Fruit fly (Drosophila melanogaster) whole organism, embryonic: ENCODE measurements around the gene CG43346.

Experiments
- CG10654 ChIP-seq: fragments of 200-800 bp; sonication (Bioruptor generic); optimal IDR thresholded peaks from 2 replicates; lab custom pipeline; 2016; ENCODE audit warnings: missing biosample characterization, missing genetic modification characterization
- CG11456 ChIP-seq: fragments of 200-800 bp; sonication (Bioruptor generic); IDR thresholded peaks from 3 replicates; pipeline ENCODE4 v1.3.6; 2022; ENCODE audit warnings: missing biosample characterization, missing genetic modification characterization
- CG11560 ChIP-seq: fragments of 200-800 bp; sonication (Bioruptor generic); IDR thresholded peaks from 3 replicates; pipeline ENCODE4 v1.3.6; 2022; ENCODE audit warnings: missing biosample characterization, missing genetic modification characterization
- CG11723 ChIP-seq: fragments of 200-800 bp; sonication (Bioruptor generic); optimal IDR thresholded peaks from 2 replicates; lab custom pipeline; 2017; ENCODE audit warnings: missing biosample characterization, mild to moderate bottlenecking, missing genetic modification characterization
- CG12236 ChIP-seq: fragments of 200-800 bp; sonication (Bioruptor generic); optimal IDR thresholded peaks from 2 replicates; lab custom pipeline; 2016; ENCODE audit warnings: missing biosample characterization, missing genetic modification characterization
- CG12391 ChIP-seq: fragments of 200-800 bp; sonication (Bioruptor generic); optimal IDR thresholded peaks from 3 replicates; lab custom pipeline; 2018; ENCODE audit warnings: missing biosample characterization, mild to moderate bottlenecking, missing genetic modification characterization, moderate library complexity
- CG18011 ChIP-seq: fragments of 200-800 bp; sonication (Bioruptor generic); optimal IDR thresholded peaks from 2 replicates; lab custom pipeline; 2017; ENCODE audit warnings: missing biosample characterization, missing genetic modification characterization, mild to moderate bottlenecking, moderate library complexity, missing genotype
- CG2116 ChIP-seq: fragments of 200-800 bp; sonication (Bioruptor generic); optimal IDR thresholded peaks from 3 replicates; lab custom pipeline; 2018; ENCODE audit warnings: missing biosample characterization, mild to moderate bottlenecking, missing genetic modification characterization
- CG2875 ChIP-seq: fragments of 200-800 bp; sonication (Bioruptor generic); optimal IDR thresholded peaks from 2 replicates; lab custom pipeline; 2017; ENCODE audit warnings: missing biosample characterization, mild to moderate bottlenecking, missing genetic modification characterization, missing genetic modification reagents
- CG32532 ChIP-seq: fragments of 200-800 bp; sonication (Bioruptor generic); IDR thresholded peaks from 2 replicates; pipeline ENCODE4 v1.3.6; 2022; ENCODE audit warnings: missing biosample characterization, missing genetic modification characterization
- CG4617 ChIP-seq: fragments of 200-800 bp; sonication (Bioruptor generic); optimal IDR thresholded peaks from 3 replicates; lab custom pipeline; 2016; ENCODE audit warnings: missing biosample characterization, missing genetic modification characterization, borderline replicate concordance
- CG4820 ChIP-seq: fragments of 200-800 bp; sonication (Bioruptor generic); optimal IDR thresholded peaks from 3 replicates; lab custom pipeline; 2016; ENCODE audit warnings: missing biosample characterization, missing genetic modification characterization
- CG6683 ChIP-seq: fragments of 200-800 bp; sonication (Bioruptor generic); optimal IDR thresholded peaks from 2 replicates; lab custom pipeline; 2017; ENCODE audit warnings: missing biosample characterization, mild to moderate bottlenecking, missing genetic modification characterization, missing genetic modification reagents
- CG6689 ChIP-seq: fragments of 200-800 bp; sonication (Bioruptor generic); IDR thresholded peaks from 2 replicates; pipeline ENCODE4 v1.3.6; 2022; ENCODE audit warnings: missing biosample characterization, missing genetic modification characterization
- CG8290 ChIP-seq, 3 experiments: fragments of 200-800 bp; sonication (Bioruptor generic); optimal IDR thresholded peaks; 2 replicates each; lab custom pipeline; 2016 to 2019; ENCODE audit warnings: missing biosample characterization in 3 of 3, missing genetic modification characterization in 3 of 3, mild to moderate bottlenecking in 2 of 3, moderate library complexity in 1 of 3
- CG8765 ChIP-seq: fragments of 200-800 bp; sonication (Bioruptor generic); IDR thresholded peaks from 2 replicates; pipeline ENCODE4 v1.3.6; 2022; ENCODE audit warnings: missing biosample characterization, missing genetic modification characterization
- CG9215 ChIP-seq: fragments of 200-800 bp; sonication (Bioruptor generic); IDR thresholded peaks from 2 replicates; pipeline ENCODE4 v1.3.6; 2022; ENCODE audit warnings: missing biosample characterization, missing genetic modification characterization
- CG9437 ChIP-seq: fragments of 200-800 bp; sonication (Bioruptor generic); optimal IDR thresholded peaks from 2 replicates; lab custom pipeline; 2018; ENCODE audit warnings: missing biosample characterization, mild to moderate bottlenecking, missing genetic modification characterization
- CG9797 ChIP-seq: fragments of 200-800 bp; sonication (Bioruptor generic); optimal IDR thresholded peaks from 3 replicates; lab custom pipeline; 2018; ENCODE audit warnings: missing biosample characterization, mild to moderate bottlenecking, missing genetic modification characterization
- Dbx ChIP-seq: fragments of 200-800 bp; sonication (Bioruptor generic); IDR thresholded peaks from 3 replicates; pipeline ENCODE4 v1.3.6; 2022; ENCODE audit warnings: missing biosample characterization, missing genetic modification characterization
- Dip3 ChIP-seq: fragments of 200-800 bp; sonication (Bioruptor generic); optimal IDR thresholded peaks from 3 replicates; lab custom pipeline; 2016; ENCODE audit warnings: missing biosample characterization, missing genetic modification characterization
- ERR ChIP-seq: fragments of 200-800 bp; sonication (Bioruptor generic); optimal IDR thresholded peaks from 2 replicates; lab custom pipeline; 2016; ENCODE audit warnings: missing biosample characterization, missing genetic modification characterization
- Elba2 ChIP-seq: fragments of 200-800 bp; sonication (Bioruptor generic); optimal IDR thresholded peaks from 3 replicates; lab custom pipeline; 2016; ENCODE audit warnings: missing biosample characterization, missing genetic modification characterization
- Hr39 ChIP-seq: fragments of >200 bp; optimal IDR thresholded peaks from 2 replicates; lab custom pipeline; 2017
- Meics ChIP-seq: fragments of 200-800 bp; sonication (Bioruptor generic); optimal IDR thresholded peaks from 2 replicates; lab custom pipeline; 2017; ENCODE audit warnings: missing biosample characterization, mild to moderate bottlenecking, missing genetic modification characterization
- NC2α ChIP-seq: fragments of 200-800 bp; sonication (Bioruptor generic); optimal IDR thresholded peaks from 2 replicates; lab custom pipeline; 2016; ENCODE audit warnings: missing biosample characterization, missing genetic modification characterization
- NFAT ChIP-seq: fragments of 200-800 bp; sonication (Bioruptor generic); IDR thresholded peaks from 2 replicates; pipeline ENCODE4 v1.3.6; 2022; ENCODE audit warnings: missing biosample characterization, missing genetic modification characterization
- Neu2 ChIP-seq: fragments of 200-800 bp; sonication (Bioruptor generic); optimal IDR thresholded peaks from 3 replicates; lab custom pipeline; 2016; ENCODE audit warnings: missing biosample characterization, missing genetic modification characterization, borderline replicate concordance
- Nf-YB ChIP-seq: fragments of 200-800 bp; sonication (Bioruptor generic); optimal IDR thresholded peaks from 3 replicates; lab custom pipeline; 2019; ENCODE audit warnings: missing biosample characterization, mild to moderate bottlenecking, missing genetic modification characterization, moderate library complexity
- Oli ChIP-seq: fragments of 200-800 bp; sonication (Bioruptor generic); optimal IDR thresholded peaks from 2 replicates; lab custom pipeline; 2018; ENCODE audit warnings: missing biosample characterization, mild to moderate bottlenecking, missing genetic modification characterization, moderate library complexity
- ac ChIP-seq: fragments of 200-800 bp; sonication (Bioruptor generic); optimal IDR thresholded peaks from 3 replicates; lab custom pipeline; 2017; ENCODE audit warnings: missing biosample characterization, mild to moderate bottlenecking, missing genetic modification characterization
- al ChIP-seq: fragments of 200-800 bp; sonication (Bioruptor generic); IDR thresholded peaks from 2 replicates; pipeline ENCODE4 v1.3.6; 2022; ENCODE audit warnings: missing biosample characterization, missing genetic modification characterization
- ash1 ChIP-seq: fragments of 200-800 bp; sonication (Bioruptor generic); optimal IDR thresholded peaks from 2 replicates; lab custom pipeline; 2018; ENCODE audit warnings: missing biosample characterization, mild to moderate bottlenecking, missing genetic modification characterization
- ci ChIP-seq: fragments of 200-800 bp; sonication (Bioruptor generic); IDR thresholded peaks from 3 replicates; pipeline ENCODE4 v1.3.6; 2022; ENCODE audit warnings: missing biosample characterization, missing genetic modification characterization
- cwo ChIP-seq: fragments of 200-800 bp; sonication (Bioruptor generic); optimal IDR thresholded peaks from 3 replicates; lab custom pipeline; 2017; ENCODE audit warnings: missing biosample characterization, missing genetic modification characterization, mild to moderate bottlenecking, moderate library complexity, missing genetic modification reagents
- dmrt99B ChIP-seq: fragments of 200-800 bp; sonication (Bioruptor generic); optimal IDR thresholded peaks from 2 replicates; lab custom pipeline; 2018; ENCODE audit warnings: missing biosample characterization, mild to moderate bottlenecking, missing genetic modification characterization, moderate library complexity
- grau ChIP-seq: fragments of 200-800 bp; optimal IDR thresholded peaks from 3 replicates; lab custom pipeline; 2019; ENCODE audit warnings: missing biosample characterization, mild to moderate bottlenecking, missing genetic modification characterization, moderate library complexity
- grn ChIP-seq: fragments of 200-800 bp; sonication (Bioruptor generic); optimal IDR thresholded peaks from 3 replicates; lab custom pipeline; 2017; ENCODE audit warnings: missing biosample characterization, missing genetic modification characterization
- gro ChIP-seq: fragments of 200-800 bp; sonication (Bioruptor generic); optimal IDR thresholded peaks from 2 replicates; lab custom pipeline; 2016; ENCODE audit warnings: missing biosample characterization, missing genetic modification characterization
- her ChIP-seq: fragments of 200-800 bp; sonication (Bioruptor generic); optimal IDR thresholded peaks from 2 replicates; lab custom pipeline; 2016; ENCODE audit warnings: missing biosample characterization, missing genetic modification characterization
- jing ChIP-seq: fragments of 200-800 bp; sonication (Bioruptor generic); optimal IDR thresholded peaks from 2 replicates; lab custom pipeline; 2018; ENCODE audit warnings: missing biosample characterization, mild to moderate bottlenecking, missing genetic modification characterization
- ken ChIP-seq: fragments of 200-800 bp; sonication (Bioruptor generic); IDR thresholded peaks from 3 replicates; pipeline ENCODE4 v1.3.6; 2022; ENCODE audit warnings: missing biosample characterization, missing genetic modification characterization
- knrl ChIP-seq: fragments of 200-800 bp; sonication (Bioruptor generic); IDR thresholded peaks from 3 replicates; pipeline ENCODE4 v1.3.6; 2022; ENCODE audit warnings: missing biosample characterization, missing genetic modification characterization; ENCODE audit not compliant: partially characterized antibody
- repo ChIP-seq: fragments of 200-800 bp; sonication (Bioruptor generic); optimal IDR thresholded peaks from 2 replicates; lab custom pipeline; 2016; ENCODE audit warnings: missing biosample characterization, missing genetic modification characterization
- scrt ChIP-seq: fragments of 200-800 bp; sonication (Bioruptor generic); optimal IDR thresholded peaks from 2 replicates; lab custom pipeline; 2018; ENCODE audit warnings: missing biosample characterization, mild to moderate bottlenecking, missing genetic modification characterization, moderate library complexity
- slou ChIP-seq: fragments of 200-800 bp; sonication (Bioruptor generic); optimal IDR thresholded peaks from 3 replicates; lab custom pipeline; 2016; ENCODE audit warnings: missing biosample characterization, missing genetic modification characterization
- sna ChIP-seq: fragments of 200-800 bp; sonication (Bioruptor generic); IDR thresholded peaks from 2 replicates; pipeline ENCODE4 v1.3.6; 2022; ENCODE audit warnings: missing biosample characterization, missing genetic modification characterization; ENCODE audit not compliant: partially characterized antibody
- tio ChIP-seq: fragments of 200-800 bp; sonication (Bioruptor generic); optimal IDR thresholded peaks from 2 replicates; lab custom pipeline; 2017; ENCODE audit warnings: missing biosample characterization, missing genetic modification characterization, inconsistent platforms
- tup ChIP-seq: fragments of 200-800 bp; sonication (Bioruptor generic); optimal IDR thresholded peaks from 2 replicates; lab custom pipeline; 2016; ENCODE audit warnings: missing biosample characterization, mild to moderate bottlenecking, missing genetic modification characterization, moderate library complexity
- twi ChIP-seq: fragments of 200-800 bp; optimal IDR thresholded peaks from 2 replicates; lab custom pipeline; 2019; ENCODE audit warnings: missing biosample characterization, mild to moderate bottlenecking, missing genetic modification characterization, moderate library complexity
- wor ChIP-seq: fragments of 200-800 bp; sonication (Bioruptor generic); IDR thresholded peaks from 2 replicates; pipeline ENCODE4 v1.3.6; 2022; ENCODE audit warnings: missing biosample characterization, missing genetic modification characterization

Gene CG43346

dm6 chr2L:21158554-21158953 lies 9.8 kb downstream of the CG43346 start, which contains the start of the genes Coq3 and Pld3 (continued):
- TF ChIP-seq CG4820 = peak; percentile 69
- peak; percentile 76 for TF ChIP-seq CG18011 (GFP tag; lab: Kevin White, UChicago)
- TF ChIP-seq scrt (GFP tag; lab: Kevin White, UChicago) = peak; percentile 71
- TF ChIP-seq CG32532 (GFP tag; lab: Robert Waterston, UW) = peak; percentile 88
- peak; percentile 72 for TF ChIP-seq Dip3 (GFP tag; lab: Kevin White, UChicago)
- TF ChIP-seq ERR = peak; percentile 52
- peak; percentile 61 for TF ChIP-seq al
- TF ChIP-seq CG12236 = no peak
- no peak for TF ChIP-seq CG11560 (tag; lab: Robert Waterston, UW)
- peak; percentile 58 for TF ChIP-seq Nf-YB (GFP tag; lab: Kevin White, UChicago)
- peak; percentile 86 for TF ChIP-seq Meics (GFP tag; lab: Kevin White, UChicago)
- TF ChIP-seq NC2α (GFP tag; lab: Kevin White, UChicago) = no peak
- TF ChIP-seq jing (GFP tag; lab: Kevin White, UChicago) = no peak
- TF ChIP-seq grn (GFP tag; lab: Kevin White, UChicago) = no peak
- peak; percentile 57 for TF ChIP-seq twi (tag; lab: Kevin White, UChicago)
- TF ChIP-seq grau (tag; lab: Kevin White, UChicago) = peak; percentile 83
- peak; percentile 61; the same call in 2 of the 3 replicates for TF ChIP-seq ken
- no peak for TF ChIP-seq Elba2 (GFP tag; lab: Kevin White, UChicago)
- peak; percentile 50 for TF ChIP-seq CG4617
- peak; percentile 37 for TF ChIP-seq ash1
- TF ChIP-seq ci (GFP tag; lab: Robert Waterston, UW) = peak; percentile 87
- TF ChIP-seq Hr39 = no peak
- TF ChIP-seq tup (GFP tag; lab: Kevin White, UChicago) = peak; percentile 50
- no peak for TF ChIP-seq sna (GFP tag; lab: Robert Waterston, UW)
- TF ChIP-seq CG11456 = peak; percentile 85
- peak; percentile 85 for TF ChIP-seq Dbx
- TF ChIP-seq CG10654 (GFP tag; lab: Kevin White, UChicago) = peak; percentile 83
- peak; percentile 76 for TF ChIP-seq Oli (tag; lab: Kevin White, UChicago)
- TF ChIP-seq CG2875 (GFP tag; lab: Kevin White, UChicago) = peak; percentile 71
- TF ChIP-seq knrl (GFP tag; lab: Robert Waterston, UW) = no peak
- TF ChIP-seq CG12391 (tag; lab: Kevin White, UChicago) = peak; percentile 86
- peak; percentile 80 for TF ChIP-seq cwo (GFP tag; lab: Kevin White, UChicago)
- TF ChIP-seq ac (GFP tag; lab: Kevin White, UChicago) = peak; percentile 47
- TF ChIP-seq repo (GFP tag; lab: Kevin White, UChicago) = peak; percentile 49
- TF ChIP-seq CG9215 (GFP tag; lab: Robert Waterston, UW) = peak; percentile 72
- TF ChIP-seq CG11723 = peak; percentile 70
- TF ChIP-seq dmrt99B (tag; lab: Kevin White, UChicago) = peak; percentile 86
- peak; percentile 67 for TF ChIP-seq her (GFP tag; lab: Kevin White, UChicago)
- peak; percentile 82 for TF ChIP-seq CG6689 (GFP tag; lab: Robert Waterston, UW)
- peak; percentile 77 for TF ChIP-seq tio (GFP tag; lab: Kevin White, UChicago)
- no peak for TF ChIP-seq Neu2 (GFP tag; lab: Kevin White, UChicago)
- peak; percentile 80 for TF ChIP-seq NFAT (GFP tag; lab: Robert Waterston, UW)
- TF ChIP-seq CG8765 (GFP tag; lab: Robert Waterston, UW) = peak; percentile 59; the same call in 1 of the 2 replicates
- peak; percentile 64 for TF ChIP-seq CG2116
- TF ChIP-seq CG8290 (GFP tag; optimal IDR thresholded peaks at IDR 0.05; lab: Kevin White, UChicago) = peak; percentile 72
- peak in 1 of 2 experiments; percentile 90 for TF ChIP-seq CG8290 (tag; optimal IDR thresholded peaks at IDR 0.05; lab: Kevin White, UChicago)
- TF ChIP-seq CG9797 = no peak
- peak; percentile 75 for TF ChIP-seq gro (GFP tag; lab: Kevin White, UChicago)
- peak; percentile 66 for TF ChIP-seq CG6683 (GFP tag; lab: Kevin White, UChicago)
- peak; percentile 77 for TF ChIP-seq slou (GFP tag; lab: Kevin White, UChicago)
- TF ChIP-seq CG9437 = peak; percentile 59
- TF ChIP-seq wor = no peak
